Fruit fly (Drosophila melanogaster) whole organism, embryonic: ENCODE results near the gene CG46059.

ENCODE experiments used
- Awh ChIP-seq: fragments of 200-800 bp; sonication (Bioruptor generic); IDR thresholded peaks from 2 replicates; pipeline ENCODE4, ENCODE4 v1.3.6; 2022; ENCODE audit warnings: missing biosample characterization, missing genetic modification characterization
- CG10565 ChIP-seq: fragments of 200-800 bp; sonication (Bioruptor generic); optimal IDR thresholded peaks from 3 replicates; lab custom pipeline; 2016; ENCODE audit warnings: missing biosample characterization, mild to moderate bottlenecking, missing genetic modification characterization
- CG12236 ChIP-seq: fragments of 200-800 bp; sonication (Bioruptor generic); optimal IDR thresholded peaks from 2 replicates; lab custom pipeline; 2016; ENCODE audit warnings: missing biosample characterization, missing genetic modification characterization
- CG14441 ChIP-seq: fragments of 200-800 bp; sonication (Bioruptor generic); IDR thresholded peaks from 2 replicates; pipeline ENCODE4 v1.3.6; 2022; ENCODE audit warnings: missing biosample characterization, missing genetic modification characterization
- CG15601 ChIP-seq: fragments of 200-800 bp; sonication (Bioruptor generic); optimal IDR thresholded peaks from 3 replicates; lab custom pipeline; 2019; ENCODE audit warnings: missing biosample characterization, mild to moderate bottlenecking, missing genetic modification characterization, moderate library complexity
- CG17612 ChIP-seq: fragments of 200-800 bp; sonication (Bioruptor generic); IDR thresholded peaks from 2 replicates; pipeline ENCODE4 v1.3.6; 2022; ENCODE audit warnings: missing biosample characterization, missing genetic modification characterization
- CG1832 ChIP-seq: fragments of 200-800 bp; sonication (Bioruptor generic); optimal IDR thresholded peaks from 2 replicates; lab custom pipeline; 2017; ENCODE audit warnings: missing biosample characterization, mild to moderate bottlenecking, missing genetic modification characterization, inconsistent platforms
- CG18476 ChIP-seq: fragments of 200-800 bp; sonication (Bioruptor generic); optimal IDR thresholded peaks from 2 replicates; lab custom pipeline; 2016; ENCODE audit warnings: missing biosample characterization, mild to moderate bottlenecking, missing genetic modification characterization
- CG18599 ChIP-seq: fragments of 200-800 bp; sonication (Bioruptor generic); optimal IDR thresholded peaks from 3 replicates; lab custom pipeline; 2017; ENCODE audit warnings: missing biosample characterization, missing genetic modification characterization, mild to moderate bottlenecking, moderate library complexity, missing genetic modification reagents
- CG30020 ChIP-seq: fragments of 200-800 bp; optimal IDR thresholded peaks from 2 replicates; lab custom pipeline; 2019; ENCODE audit warnings: missing biosample characterization, mild to moderate bottlenecking, missing genetic modification characterization, moderate library complexity
- CG31224 ChIP-seq: fragments of 200-800 bp; sonication (Bioruptor generic); IDR thresholded peaks from 2 replicates; pipeline ENCODE4 v1.3.6; 2022; ENCODE audit warnings: missing biosample characterization, missing genetic modification characterization
- CG31388 ChIP-seq: fragments of 200-800 bp; sonication (Bioruptor generic); optimal IDR thresholded peaks from 2 replicates; lab custom pipeline; 2016; ENCODE audit warnings: missing biosample characterization, missing genetic modification characterization
- CG32532 ChIP-seq: fragments of 200-800 bp; sonication (Bioruptor generic); IDR thresholded peaks from 2 replicates; pipeline ENCODE4 v1.3.6; 2022; ENCODE audit warnings: missing biosample characterization, missing genetic modification characterization
- CG32767 ChIP-seq: fragments of 200-800 bp; sonication (Bioruptor generic); IDR thresholded peaks from 2 replicates; pipeline ENCODE4 v1.3.6; 2022; ENCODE audit warnings: missing biosample characterization, missing genetic modification characterization
- CG3726 ChIP-seq: fragments of 200-800 bp; sonication (Bioruptor generic); IDR thresholded peaks from 3 replicates; pipeline ENCODE4, ENCODE4 v1.3.6; 2022; ENCODE audit warnings: missing biosample characterization, missing genetic modification characterization
- CG6813 ChIP-seq: fragments of 200-800 bp; sonication (Bioruptor generic); optimal IDR thresholded peaks from 2 replicates; lab custom pipeline; 2017; ENCODE audit warnings: missing biosample characterization, missing genetic modification characterization, mild to moderate bottlenecking, moderate library complexity, missing genetic modification reagents
- CG7987 ChIP-seq: fragments of 200-800 bp; sonication (Bioruptor generic); optimal IDR thresholded peaks from 2 replicates; lab custom pipeline; 2018; ENCODE audit warnings: missing biosample characterization, mild to moderate bottlenecking, missing genetic modification characterization, moderate library complexity
- CG8290 ChIP-seq, 3 experiments: fragments of 200-800 bp; sonication (Bioruptor generic); optimal IDR thresholded peaks; 2 replicates each; lab custom pipeline; 2016 to 2019; ENCODE audit warnings: missing biosample characterization in 3 of 3, missing genetic modification characterization in 3 of 3, mild to moderate bottlenecking in 2 of 3, moderate library complexity in 1 of 3
- CG8478 ChIP-seq: fragments of >200 bp; optimal IDR thresholded peaks from 2 replicates; lab custom pipeline; 2018
- Camta ChIP-seq: fragments of 200-800 bp; sonication (Bioruptor generic); optimal IDR thresholded peaks from 2 replicates; lab custom pipeline; 2016; ENCODE audit warnings: missing biosample characterization, missing genetic modification characterization
- D19A ChIP-seq: fragments of 200-800 bp; optimal IDR thresholded peaks from 3 replicates; lab custom pipeline; 2019; ENCODE audit warnings: missing biosample characterization, mild to moderate bottlenecking, missing genetic modification characterization, moderate library complexity
- Dbx ChIP-seq: fragments of 200-800 bp; sonication (Bioruptor generic); IDR thresholded peaks from 3 replicates; pipeline ENCODE4 v1.3.6; 2022; ENCODE audit warnings: missing biosample characterization, missing genetic modification characterization
- Dll ChIP-seq: fragments of 200-800 bp; sonication (Bioruptor generic); IDR thresholded peaks from 4 replicates; pipeline ENCODE4 v1.3.6; 2022; ENCODE audit warnings: missing biosample characterization, missing genetic modification characterization; ENCODE audit not compliant: partially characterized antibody
- Gug ChIP-seq: fragments of 200-800 bp; sonication (Bioruptor generic); IDR thresholded peaks from 4 replicates; pipeline ENCODE4 v1.3.6; 2022; ENCODE audit warnings: missing biosample characterization, missing genetic modification characterization
- H15 ChIP-seq: fragments of 200-800 bp; sonication (Bioruptor generic); IDR thresholded peaks from 3 replicates; pipeline ENCODE4 v1.3.6; 2022; ENCODE audit warnings: missing biosample characterization, missing genetic modification characterization
- HLH4C ChIP-seq: fragments of 200-800 bp; sonication (Bioruptor generic); IDR thresholded peaks from 3 replicates; pipeline ENCODE4 v1.3.6; 2022; ENCODE audit warnings: missing biosample characterization, missing genetic modification characterization; ENCODE audit not compliant: partially characterized antibody
- HLH54F ChIP-seq: fragments of 200-800 bp; sonication (Bioruptor generic); optimal IDR thresholded peaks from 3 replicates; lab custom pipeline; 2016; ENCODE audit warnings: missing biosample characterization, missing genetic modification characterization
- Hand ChIP-seq: fragments of 200-800 bp; sonication (Bioruptor generic); optimal IDR thresholded peaks from 2 replicates; lab custom pipeline; 2017; ENCODE audit warnings: mild to moderate bottlenecking, missing biosample characterization, missing genetic modification reagents, missing genetic modification characterization
- Oli ChIP-seq: fragments of 200-800 bp; sonication (Bioruptor generic); optimal IDR thresholded peaks from 2 replicates; lab custom pipeline; 2018; ENCODE audit warnings: missing biosample characterization, mild to moderate bottlenecking, missing genetic modification characterization, moderate library complexity
- btn ChIP-seq: fragments of 200-800 bp; sonication (Bioruptor generic); optimal IDR thresholded peaks from 2 replicates; lab custom pipeline; 2016; ENCODE audit warnings: missing biosample characterization, missing genetic modification characterization
- crp ChIP-seq, 2 experiments: fragments of 200-800 bp; sonication (Bioruptor generic); optimal IDR thresholded peaks; 2 replicates in 1 of 2; 3 replicates in 1 of 2; lab custom pipeline; 2017; ENCODE audit warnings: missing biosample characterization in 2 of 2, missing genetic modification characterization in 2 of 2, mild to moderate bottlenecking in 1 of 2, moderate library complexity in 1 of 2
- dmrt99B ChIP-seq: fragments of 200-800 bp; sonication (Bioruptor generic); optimal IDR thresholded peaks from 2 replicates; lab custom pipeline; 2018; ENCODE audit warnings: missing biosample characterization, mild to moderate bottlenecking, missing genetic modification characterization, moderate library complexity
- eyg ChIP-seq: fragments of 200-800 bp; sonication (Bioruptor generic); optimal IDR thresholded peaks from 3 replicates; lab custom pipeline; 2016; ENCODE audit warnings: missing biosample characterization, missing genetic modification characterization
- fd96Cb ChIP-seq: fragments of 200-800 bp; sonication (Bioruptor generic); optimal IDR thresholded peaks from 2 replicates; lab custom pipeline; 2018; ENCODE audit warnings: missing biosample characterization, mild to moderate bottlenecking, missing genetic modification characterization, moderate library complexity
- jing ChIP-seq: fragments of 200-800 bp; sonication (Bioruptor generic); optimal IDR thresholded peaks from 2 replicates; lab custom pipeline; 2018; ENCODE audit warnings: missing biosample characterization, mild to moderate bottlenecking, missing genetic modification characterization
- jumu ChIP-seq: fragments of 200-800 bp; sonication (Bioruptor generic); optimal IDR thresholded peaks from 3 replicates; lab custom pipeline; 2016; ENCODE audit warnings: missing biosample characterization, missing genetic modification characterization
- nmo ChIP-seq: fragments of 200-800 bp; sonication (Bioruptor generic); optimal IDR thresholded peaks from 2 replicates; lab custom pipeline; 2018; ENCODE audit warnings: missing biosample characterization, mild to moderate bottlenecking, missing genetic modification characterization, moderate library complexity
- otp ChIP-seq: fragments of 200-800 bp; sonication (Bioruptor generic); IDR thresholded peaks from 3 replicates; pipeline ENCODE4, ENCODE4 v1.3.6; 2022; ENCODE audit warnings: missing biosample characterization, missing genetic modification characterization
- prd ChIP-seq, 3 experiments: fragments of >200 bp in 2 of 3; fragments of 200-800 bp in 1 of 3; sonication (Bioruptor generic) in 1 of 3; optimal IDR thresholded peaks in 2 of 3; IDR thresholded peaks in 1 of 3; 2 replicates in 2 of 3; 3 replicates in 1 of 3; pipeline versions ENCODE4 v1.3.6 to Lab custom; 2017 to 2022; ENCODE audit warnings: missing biosample characterization in 1 of 3, missing genetic modification characterization in 1 of 3
- slou ChIP-seq: fragments of 200-800 bp; sonication (Bioruptor generic); optimal IDR thresholded peaks from 3 replicates; lab custom pipeline; 2016; ENCODE audit warnings: missing biosample characterization, missing genetic modification characterization
- toy ChIP-seq: fragments of 200-800 bp; sonication (Bioruptor generic); IDR thresholded peaks from 2 replicates; pipeline ENCODE4 v1.3.6; 2022; ENCODE audit warnings: missing biosample characterization, missing genetic modification characterization
- unpg ChIP-seq: fragments of 200-800 bp; sonication (Bioruptor generic); optimal IDR thresholded peaks from 3 replicates; lab custom pipeline; 2018; ENCODE audit warnings: missing biosample characterization, mild to moderate bottlenecking, missing genetic modification characterization, moderate library complexity

The CG46059 gene

dm6 chr2L:19225984-19226914, 42.7 kb upstream of the CG46059 start (continued):
- TF ChIP-seq jing (GFP tag; lab: Kevin White, UChicago) (peak; percentile 67), CG18476 (GFP tag; lab: Kevin White, UChicago) (peak; percentile 60), D19A (tag; lab: Kevin White, UChicago) (peak; percentile 86), CG12236 (GFP tag; lab: Kevin White, UChicago) (peak; percentile 77), CG7987 (no peak), dmrt99B (tag; lab: Kevin White, UChicago) (peak; percentile 77), CG8478 (lab: Kevin White, UChicago) (no peak), fd96Cb (tag; lab: Kevin White, UChicago) (peak; percentile 87), CG10565 (GFP tag; lab: Kevin White, UChicago) (peak; percentile 55), Hand (GFP tag; lab: Kevin White, UChicago) (no peak), CG18599 (GFP tag; lab: Kevin White, UChicago) (peak; percentile 33), Dbx (GFP tag; lab: Robert Waterston, UW) (no peak), Oli (tag; lab: Kevin White, UChicago) (peak; percentile 84), otp (GFP tag; lab: Robert Waterston, UW) (peak; percentile 85), btn (peak; percentile 73), CG32767 (GFP tag; lab: Robert Waterston, UW) (peak; percentile 48; the same call in 1 of the 2 replicates), CG31224 (no peak), CG15601 (tag; lab: Kevin White, UChicago) (peak; percentile 81), CG30020 (tag; lab: Kevin White, UChicago) (peak; percentile 23), CG8290 (GFP tag; optimal IDR thresholded peaks at IDR 0.05; lab: Kevin White, UChicago) (peak; percentile 80), CG8290 (tag; optimal IDR thresholded peaks at IDR 0.05; lab: Kevin White, UChicago) (peak; percentile 4 to 41), eyg (no peak), CG14441 (peak; percentile 64), CG31388 (GFP tag; lab: Kevin White, UChicago) (peak; percentile 68), toy (GFP tag; lab: Robert Waterston, UW) (0 out of 2 replicates have a peak, but pooled peaks have one; percentile 8), Gug (peak; percentile 59; the same call in 3 of the 4 replicates), CG17612 (peak; percentile 8; the same call in 1 of the 2 replicates), HLH54F (GFP tag; lab: Kevin White, UChicago) (peak; percentile 57), Dll (GFP tag; lab: Robert Waterston, UW) (no peak), Awh (peak; percentile 59), unpg (peak; percentile 86), crp (GFP tag; optimal IDR thresholded peaks at IDR 0.05; lab: Kevin White, UChicago) (peak in 1 of 2 experiments; percentile 18), CG1832 (GFP tag; lab: Kevin White, UChicago) (no peak), prd (optimal IDR thresholded peaks at IDR 0.05; lab: Kevin White, UChicago) (no peak), prd (GFP tag; IDR thresholded peaks at IDR 0.05; lab: Robert Waterston, UW) (peak; percentile 92; the same call in 2 of the 3 replicates), nmo (GFP tag; lab: Kevin White, UChicago) (peak; percentile 94), CG6813 (peak; percentile 70), HLH4C (GFP tag; lab: Robert Waterston, UW) (no peak), CG3726 (GFP tag; lab: Robert Waterston, UW) (peak; percentile 67; the same call in 1 of the 3 replicates), jumu (GFP tag; lab: Kevin White, UChicago) (peak; percentile 82), slou (GFP tag; lab: Kevin White, UChicago) (peak; percentile 71), H15 (GFP tag; lab: Robert Waterston, UW) (peak; percentile 71; the same call in 1 of the 3 replicates), Camta (GFP tag; lab: Kevin White, UChicago) (peak; percentile 79), CG32532 (GFP tag; lab: Robert Waterston, UW) (no peak)
